Fruit fly (Drosophila melanogaster) whole organism, prepupa: ENCODE data around the gene CG13405.

Source experiments
- CG10631 ChIP-seq: fragments of 200-800 bp; sonication (Bioruptor generic); optimal IDR thresholded peaks from 2 replicates; lab custom pipeline; 2016; ENCODE audit warnings: missing biosample characterization, missing genetic modification characterization
- CG16779 ChIP-seq: fragments of 200-800 bp; sonication (Bioruptor generic); optimal IDR thresholded peaks from 3 replicates; lab custom pipeline; 2017; ENCODE audit warnings: missing biosample characterization, mild to moderate bottlenecking, missing genetic modification characterization
- CG6276 ChIP-seq: fragments of 200-800 bp; sonication (Bioruptor generic); optimal IDR thresholded peaks from 2 replicates; lab custom pipeline; 2017; ENCODE audit warnings: missing biosample characterization, mild to moderate bottlenecking, missing genetic modification characterization
- CG8119 ChIP-seq: fragments of 200-800 bp; sonication (Bioruptor generic); IDR thresholded peaks from 3 replicates; pipeline ENCODE4 v1.3.6; 2022; ENCODE audit warnings: missing biosample characterization, missing genetic modification characterization
- CG8632 ChIP-seq: fragments of 200-800 bp; sonication (Bioruptor generic); optimal IDR thresholded peaks from 3 replicates; lab custom pipeline; 2016; ENCODE audit warnings: missing biosample characterization, missing genetic modification characterization
- Eip78C ChIP-seq: fragments of 200-800 bp; sonication (Bioruptor generic); peaks from one replicate; lab custom pipeline; 2016; ENCODE audit warnings: missing biosample characterization, missing genetic modification characterization
- Ets96B ChIP-seq: fragments of 200-800 bp; optimal IDR thresholded peaks from 2 replicates; lab custom pipeline; 2019; ENCODE audit warnings: missing biosample characterization, mild to moderate bottlenecking, missing genetic modification characterization, moderate library complexity
- Gug ChIP-seq: fragments of 200-800 bp; sonication (Bioruptor generic); IDR thresholded peaks from 2 replicates; pipeline ENCODE4 v1.3.6; 2022; ENCODE audit warnings: missing biosample characterization, missing genetic modification characterization
- Sox102F ChIP-seq: fragments of 200-800 bp; sonication (Bioruptor generic); optimal IDR thresholded peaks from 2 replicates; lab custom pipeline; 2016; ENCODE audit warnings: missing biosample characterization, mild to moderate bottlenecking, missing genetic modification characterization
- cyc ChIP-seq: fragments of 200-800 bp; sonication (Bioruptor generic); optimal IDR thresholded peaks from 3 replicates; lab custom pipeline; 2016; ENCODE audit warnings: missing biosample characterization, missing genetic modification characterization
- eg ChIP-seq: fragments of 200-800 bp; sonication (Bioruptor generic); IDR thresholded peaks from 3 replicates; pipeline ENCODE4 v1.3.6; 2022; ENCODE audit warnings: missing biosample characterization, missing genetic modification characterization
- pdm3 ChIP-seq: fragments of 200-800 bp; sonication (Bioruptor generic); optimal IDR thresholded peaks from 3 replicates; lab custom pipeline; 2016; ENCODE audit warnings: missing biosample characterization, missing genetic modification characterization

DNA sequence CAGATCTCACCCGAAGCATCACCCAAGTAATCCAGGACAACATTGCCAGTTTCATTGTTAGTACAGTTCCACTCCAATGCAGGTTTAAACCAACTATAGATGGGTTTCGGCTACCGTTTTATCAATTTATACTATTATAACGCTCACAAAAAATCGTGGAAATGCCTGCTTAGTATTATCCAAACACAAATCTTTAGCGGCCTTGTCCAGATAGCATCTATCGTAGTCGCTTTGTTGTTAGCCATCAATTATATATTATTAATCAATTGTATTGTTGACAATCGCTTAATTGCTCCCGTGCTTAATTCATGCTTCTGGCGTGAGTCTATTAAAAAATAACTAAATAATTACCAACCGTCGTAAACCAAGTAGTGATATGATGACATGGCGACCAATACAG lies 23.1 kb upstream of the CG13405 start, which contains the start of gene CG12483:
- TF ChIP-seq Sox102F (GFP tag; lab: Kevin White, UChicago) (no peak), CG16779 (tag; lab: Kevin White, UChicago) (no peak), Gug (GFP tag; lab: Robert Waterston, UW) (no peak), CG8119 (GFP tag; lab: Robert Waterston, UW) (no peak), Eip78C (GFP tag; lab: Kevin White, UChicago) (no peak), CG6276 (GFP tag; lab: Kevin White, UChicago) (no peak), pdm3 (GFP tag; lab: Kevin White, UChicago) (no peak), CG10631 (no peak), CG8632 (no peak), eg (GFP tag; lab: Robert Waterston, UW) (no peak), Ets96B (tag; lab: Kevin White, UChicago) (no peak), cyc (no peak)
